Worm (Caenorhabditis elegans): ENCODE results near the gene ooc-3.
A peak's percentile ranks its signal among the peaks of the same experiment; 100 is the strongest.

The ooc-3 gene

DNA sequence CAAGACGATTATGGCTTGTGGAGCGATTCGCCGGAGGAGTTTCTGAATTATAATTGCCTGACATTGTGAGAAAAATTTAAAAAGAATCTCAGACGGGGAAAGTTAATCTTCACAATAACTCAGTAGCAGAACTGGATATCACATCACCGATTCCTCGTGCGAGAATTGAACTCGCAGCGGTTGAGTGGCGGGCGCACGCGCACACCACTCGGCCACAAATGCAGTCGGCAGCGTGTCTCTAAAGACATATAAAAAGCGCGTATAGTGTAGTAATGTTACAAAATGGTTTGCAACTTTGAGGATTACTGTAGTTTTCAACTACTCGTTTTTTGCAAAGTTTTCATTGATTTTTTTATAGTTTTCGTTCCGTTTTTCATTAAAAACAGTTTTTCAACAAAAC lies 10.5 kb downstream of the ooc-3 start (continued):
- TF ChIP-seq nhr-10 (tag; optimal IDR thresholded peaks at IDR 0.05): no peak
- TF ChIP-seq mbf-1 (tag; optimal IDR thresholded peaks at IDR 0.05): no peak
- TF ChIP-seq F13H6.1 (tag; optimal IDR thresholded peaks at IDR 0.05): peak; percentile 48
- TF ChIP-seq ZK546.5 (tag; optimal IDR thresholded peaks at IDR 0.05): no peak
- TF ChIP-seq nhr-23 (tag; optimal IDR thresholded peaks at IDR 0.05): no peak
- TF ChIP-seq nhr-11 (tag; optimal IDR thresholded peaks at IDR 0.05): peak; percentile 39
- peak; percentile 13 for TF ChIP-seq ceh-16 (tag; optimal IDR thresholded peaks at IDR 0.05)
- no peak for TF ChIP-seq nhr-237 (tag; optimal IDR thresholded peaks at IDR 0.05)
- TF ChIP-seq skn-1 (tag; optimal IDR thresholded peaks at IDR 0.05): no peak
- TF ChIP-seq C34F6.9 (tag; optimal IDR thresholded peaks at IDR 0.05): peak; percentile 78
- TF ChIP-seq mdl-1 (tag; optimal IDR thresholded peaks at IDR 0.05): peak; percentile 25 to 64

DNA sequence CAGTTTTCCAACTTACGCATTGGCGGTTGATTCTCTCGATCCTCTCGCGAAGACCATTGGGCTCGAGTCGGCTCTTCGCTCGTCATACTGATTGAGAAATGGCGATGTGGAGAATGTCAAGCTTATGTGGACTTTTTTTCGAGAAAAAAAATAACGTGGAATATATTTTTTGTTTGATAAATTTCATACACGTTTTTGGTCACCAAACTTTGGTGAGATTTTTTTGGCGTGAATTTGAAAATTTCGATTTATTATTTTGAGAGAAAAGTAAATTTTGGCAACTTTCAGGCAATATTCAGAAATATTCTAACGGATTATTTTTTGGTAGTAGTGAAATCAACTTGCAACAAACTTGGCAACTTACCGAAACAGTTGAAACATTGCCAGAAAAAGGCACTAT lies 16.0 kb downstream of the ooc-3 start, which contains the start of gene W02B12.12:
TSS of gene W02B12.12 (minus strand) at position 101 of the 400 bp plus-strand sequence.
- TF ChIP-seq aly-2 (tag; optimal IDR thresholded peaks at IDR 0.05): no peak
- TF ChIP-seq nhr-11 (tag; optimal IDR thresholded peaks at IDR 0.05): no peak
- no peak for TF ChIP-seq ztf-1 (GFP tag; conservative IDR thresholded peaks at IDR 0.05)
- no peak for TF ChIP-seq blmp-1 (tag; optimal IDR thresholded peaks at IDR 0.05; ENCODE audit: insufficient read depth)
- no peak for TF ChIP-seq lin-39 (tag; optimal IDR thresholded peaks at IDR 0.05)
- no peak for TF ChIP-seq nhr-21 (tag; optimal IDR thresholded peaks at IDR 0.05)
- no peak for TF ChIP-seq unc-62 (GFP tag; optimal IDR thresholded peaks at IDR 0.05)
- TF ChIP-seq crh-2 (tag; optimal IDR thresholded peaks at IDR 0.05): no peak
- TF ChIP-seq ZK546.5 (tag; optimal IDR thresholded peaks at IDR 0.05): no peak
- TF ChIP-seq ztf-11 (tag; optimal IDR thresholded peaks at IDR 0.05): no peak
- no peak for TF ChIP-seq mab-5 (tag; optimal IDR thresholded peaks at IDR 0.05)
- TF ChIP-seq nhr-77 (tag; optimal IDR thresholded peaks at IDR 0.05): no peak
- no peak for TF ChIP-seq nhr-6 (tag; optimal IDR thresholded peaks at IDR 0.05)
- no peak for TF ChIP-seq lin-13 (GFP tag; optimal IDR thresholded peaks at IDR 0.05)
- TF ChIP-seq alr-1 (tag; optimal IDR thresholded peaks at IDR 0.05): no peak

DNA sequence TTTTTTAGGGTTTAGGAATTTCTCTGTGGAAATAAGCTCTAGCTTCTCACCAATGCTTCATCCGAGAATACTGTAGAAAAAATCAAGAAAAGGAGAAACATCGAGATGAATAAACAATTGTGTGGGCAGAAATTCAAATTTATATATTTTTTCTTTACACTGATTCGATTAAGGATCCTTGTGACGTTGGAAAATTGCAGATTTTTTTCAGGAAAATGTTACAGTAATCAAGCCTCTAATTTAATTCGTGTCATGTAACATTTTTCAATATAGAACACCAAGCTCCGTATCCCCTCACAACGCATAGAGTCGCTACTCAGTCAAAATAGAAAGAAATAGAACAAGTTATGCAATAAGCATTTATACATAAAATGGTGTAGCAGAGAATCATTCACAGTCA lies 18.7 kb downstream of the ooc-3 start, which contains the start of gene W02B12.16:
TSS of gene W02B12.16 (minus strand) at position 101 of the 400 bp plus-strand sequence.
- no peak for TF ChIP-seq F13H6.1 (tag; optimal IDR thresholded peaks at IDR 0.05)
- TF ChIP-seq nhr-6 (tag; optimal IDR thresholded peaks at IDR 0.05): no peak
- no peak for TF ChIP-seq mbf-1 (tag; optimal IDR thresholded peaks at IDR 0.05)
- TF ChIP-seq lsy-2 (tag; optimal IDR thresholded peaks at IDR 0.05): no peak
- TF ChIP-seq ceh-82 (tag; optimal IDR thresholded peaks at IDR 0.05): no peak
- no peak for TF ChIP-seq nhr-12 (tag; optimal IDR thresholded peaks at IDR 0.05)
- no peak for TF ChIP-seq crh-2 (tag; optimal IDR thresholded peaks at IDR 0.05)
- no peak for TF ChIP-seq ceh-16 (tag; optimal IDR thresholded peaks at IDR 0.05)
- no peak for TF ChIP-seq sma-9 (GFP tag; optimal IDR thresholded peaks at IDR 0.05)
- TF ChIP-seq sma-9 (tag; optimal IDR thresholded peaks at IDR 0.05): no peak
- no peak for TF ChIP-seq lin-11 (tag; optimal IDR thresholded peaks at IDR 0.05)
- no peak for TF ChIP-seq skn-1 (tag; optimal IDR thresholded peaks at IDR 0.05)
- no peak for TF ChIP-seq nhr-10 (tag; optimal IDR thresholded peaks at IDR 0.05)
- TF ChIP-seq unc-55 (GFP tag; optimal IDR thresholded peaks at IDR 0.05): no peak

DNA sequence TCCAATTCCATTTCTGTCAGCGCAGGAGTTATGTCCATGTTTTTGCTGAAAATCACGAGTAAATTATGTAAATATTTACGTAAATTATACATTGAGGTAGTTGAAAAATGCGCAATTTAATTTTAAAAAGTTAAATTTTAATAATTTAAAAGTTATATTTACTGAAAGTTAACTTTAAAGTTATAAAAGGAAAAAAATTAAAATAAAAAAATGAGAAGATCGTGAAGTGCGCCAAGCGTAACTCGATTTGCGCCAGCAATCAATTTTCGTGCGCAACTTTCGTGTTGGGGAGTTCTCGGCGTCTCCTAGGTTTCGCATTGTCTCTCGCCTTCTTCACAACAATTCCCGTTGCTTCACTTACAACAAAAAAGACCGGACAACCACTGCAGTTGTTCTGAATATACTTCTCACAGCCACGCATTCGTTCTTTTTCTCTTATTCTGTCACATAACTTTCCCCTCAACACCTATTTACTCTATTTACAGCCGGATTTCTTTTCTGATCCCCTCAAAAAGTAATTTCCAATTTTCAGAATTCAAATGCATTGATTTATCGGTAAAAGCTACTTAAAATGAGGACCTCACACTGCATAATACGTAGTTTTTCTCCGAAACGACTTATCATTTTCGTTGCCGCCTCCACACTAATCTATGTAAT lies 21.5 kb downstream of the ooc-3 start, which contains the start of the genes metl-1 and W02B12.11:
TSS of gene metl-1 (minus strand) at position 51 of the 657 bp plus-strand sequence.
TSS of gene W02B12.11 (plus strand) at position 337 of the 657 bp plus-strand sequence.
- TF ChIP-seq F13H6.1 (tag; optimal IDR thresholded peaks at IDR 0.05): peak; percentile 89
- peak; percentile 38 for TF ChIP-seq nhr-6 (tag; optimal IDR thresholded peaks at IDR 0.05)
- TF ChIP-seq Y55F3AM.14 (GFP tag; optimal IDR thresholded peaks at IDR 0.05): peak; percentile 29
- TF ChIP-seq C34F6.9 (tag; optimal IDR thresholded peaks at IDR 0.05): peak; percentile 90
- peak; percentile 53 for TF ChIP-seq R02D3.7 (tag; optimal IDR thresholded peaks at IDR 0.05)
- peak; percentile 50 for TF ChIP-seq fos-1 (tag; optimal IDR thresholded peaks at IDR 0.05)
- TF ChIP-seq nhr-25 (tag; optimal IDR thresholded peaks at IDR 0.05): peak; percentile 87
- TF ChIP-seq unc-39 (tag; optimal IDR thresholded peaks at IDR 0.05): no peak
- peak; percentile 90 for TF ChIP-seq sma-9 (GFP tag; optimal IDR thresholded peaks at IDR 0.05)
- no peak for TF ChIP-seq sma-9 (tag; optimal IDR thresholded peaks at IDR 0.05)
- TF ChIP-seq unc-62 (GFP tag; optimal IDR thresholded peaks at IDR 0.05): no peak
- peak; percentile 82 for TF ChIP-seq nhr-21 (tag; optimal IDR thresholded peaks at IDR 0.05)
- no peak for TF ChIP-seq elt-1 (tag; optimal IDR thresholded peaks at IDR 0.05)
- TF ChIP-seq sma-3 (GFP tag; optimal IDR thresholded peaks at IDR 0.05): peak; percentile 77
- peak; percentile 88 for TF ChIP-seq sem-4 (tag; optimal IDR thresholded peaks at IDR 0.05)
- TF ChIP-seq nhr-12 (tag; optimal IDR thresholded peaks at IDR 0.05): no peak
- TF ChIP-seq nhr-11 (tag; optimal IDR thresholded peaks at IDR 0.05): no peak
- no peak for TF ChIP-seq mdl-1 (tag; optimal IDR thresholded peaks at IDR 0.05)
- peak; percentile 84 to 92 for TF ChIP-seq lsy-2 (tag; optimal IDR thresholded peaks at IDR 0.05)
- TF ChIP-seq alr-1 (tag; optimal IDR thresholded peaks at IDR 0.05): no peak
- no peak for TF ChIP-seq aly-2 (tag; optimal IDR thresholded peaks at IDR 0.05)
- peak; percentile 85 for TF ChIP-seq lin-13 (GFP tag; optimal IDR thresholded peaks at IDR 0.05)
- peak; percentile 62 for TF ChIP-seq nhr-129 (tag; optimal IDR thresholded peaks at IDR 0.05)
- peak; percentile 87 for TF ChIP-seq gmeb-1 (tag; optimal IDR thresholded peaks at IDR 0.05)
- no peak for TF ChIP-seq mbf-1 (tag; optimal IDR thresholded peaks at IDR 0.05)
- TF ChIP-seq snpc-4 (tag; optimal IDR thresholded peaks at IDR 0.05): peak; percentile 77
- no peak for TF ChIP-seq nhr-10 (tag; optimal IDR thresholded peaks at IDR 0.05)
- TF ChIP-seq peb-1 (tag; optimal IDR thresholded peaks at IDR 0.05): no peak
- TF ChIP-seq zag-1 (tag; optimal IDR thresholded peaks at IDR 0.05): no peak
- peak; percentile 14 for TF ChIP-seq ama-1 (optimal IDR thresholded peaks at IDR 0.05)
- TF ChIP-seq mab-5 (tag; optimal IDR thresholded peaks at IDR 0.05): peak; percentile 68

Data from whole organism, L2 larva.